Worm (Caenorhabditis elegans): ENCODE measurements around the gene pud-1.2.

- TF ChIP-seq egl-27 (tag; optimal IDR thresholded peaks at IDR 0.05) (no peak), nhr-77 (tag; optimal IDR thresholded peaks at IDR 0.05) (no peak), ceh-82 (tag; optimal IDR thresholded peaks at IDR 0.05) (no peak), nhr-43 (tag; optimal IDR thresholded peaks at IDR 0.05; ENCODE audit: poor library complexity, severe bottlenecking) (no peak), unc-62 (GFP tag; optimal IDR thresholded peaks at IDR 0.05) (no peak), unc-39 (tag; optimal IDR thresholded peaks at IDR 0.05) (no peak), nhr-76 (tag; optimal IDR thresholded peaks at IDR 0.05) (no peak), mdl-1 (tag; optimal IDR thresholded peaks at IDR 0.05) (no peak), pqm-1 (tag; optimal IDR thresholded peaks at IDR 0.05) (no peak), pha-4 (tag; optimal IDR thresholded peaks at IDR 0.05) (no peak), nfya-1 (tag; optimal IDR thresholded peaks at IDR 0.05; ENCODE audit: insufficient read depth) (no peak), fkh-2 (tag; optimal IDR thresholded peaks at IDR 0.05) (no peak), elt-3 (tag; optimal IDR thresholded peaks at IDR 0.05) (no peak), snpc-4 (tag; optimal IDR thresholded peaks at IDR 0.05) (no peak)
Observed at ce11 chrV:2292240-2292639, 30.1 kb downstream of the pud-1.2 start, which contains the start of gene nhr-115.
